Fruit fly (Drosophila melanogaster) whole organism, embryonic: ENCODE measurements around the gene CG31798.

Source experiments
- ATbp ChIP-seq: fragments of 200-800 bp; sonication (Bioruptor generic); optimal IDR thresholded peaks from 2 replicates; lab custom pipeline; 2017; ENCODE audit warnings: missing biosample characterization, mild to moderate bottlenecking, missing genetic modification characterization, missing genetic modification reagents
- CG11504 ChIP-seq: fragments of 200-800 bp; sonication (Bioruptor generic); optimal IDR thresholded peaks from 3 replicates; lab custom pipeline; 2019; ENCODE audit warnings: missing biosample characterization, mild to moderate bottlenecking, missing genetic modification characterization, moderate library complexity
- CG11695 ChIP-seq: fragments of 200-800 bp; sonication (Bioruptor generic); IDR thresholded peaks from 3 replicates; pipeline ENCODE4 v1.3.6; 2022; ENCODE audit warnings: missing biosample characterization, missing genetic modification characterization
- CG12769 ChIP-seq: fragments of 200-800 bp; sonication (Bioruptor generic); optimal IDR thresholded peaks from 2 replicates; lab custom pipeline; 2019; ENCODE audit warnings: missing biosample characterization, mild to moderate bottlenecking, missing genetic modification characterization, moderate library complexity
- CG13287 ChIP-seq: fragments of 200-800 bp; sonication (Bioruptor generic); IDR thresholded peaks from 2 replicates; pipeline ENCODE4 v1.3.6; 2022; ENCODE audit warnings: missing biosample characterization, missing genetic modification characterization; ENCODE audit not compliant: partially characterized antibody
- CG17186 ChIP-seq: fragments of 200-800 bp; sonication (Bioruptor generic); optimal IDR thresholded peaks from 3 replicates; lab custom pipeline; 2017; ENCODE audit warnings: missing biosample characterization, missing genetic modification reagents, missing genetic modification characterization
- CG17361 ChIP-seq: fragments of 200-800 bp; sonication (Bioruptor generic); IDR thresholded peaks from 3 replicates; pipeline ENCODE4 v1.3.6; 2022; ENCODE audit warnings: missing biosample characterization, missing genetic modification characterization
- CG2129 ChIP-seq: fragments of 200-800 bp; sonication (Bioruptor generic); IDR thresholded peaks from 2 replicates; pipeline ENCODE4 v1.3.6; 2022; ENCODE audit warnings: missing biosample characterization, missing genetic modification characterization; ENCODE audit not compliant: partially characterized antibody
- CG31365 ChIP-seq: fragments of 200-800 bp; sonication (Bioruptor generic); optimal IDR thresholded peaks from 2 replicates; lab custom pipeline; 2018; ENCODE audit warnings: missing biosample characterization, mild to moderate bottlenecking, missing genetic modification characterization
- CG42726 ChIP-seq: fragments of 200-800 bp; sonication (Bioruptor generic); IDR thresholded peaks from 2 replicates; pipeline ENCODE4 v1.3.6; 2022; ENCODE audit warnings: missing biosample characterization, missing genetic modification characterization; ENCODE audit not compliant: partially characterized antibody
- CG4424 ChIP-seq: fragments of 200-800 bp; sonication (Bioruptor generic); optimal IDR thresholded peaks from 3 replicates; lab custom pipeline; 2016; ENCODE audit warnings: missing biosample characterization, missing genetic modification characterization
- CG4707 ChIP-seq: fragments of 200-800 bp; sonication (Bioruptor generic); optimal IDR thresholded peaks from 2 replicates; lab custom pipeline; 2018; ENCODE audit warnings: missing biosample characterization, mild to moderate bottlenecking, missing genetic modification characterization, moderate library complexity
- CG6654 ChIP-seq: fragments of 200-800 bp; sonication (Bioruptor generic); optimal IDR thresholded peaks from 2 replicates; lab custom pipeline; 2017; ENCODE audit warnings: missing biosample characterization, mild to moderate bottlenecking, missing genetic modification characterization
- CG7928 ChIP-seq: fragments of 200-800 bp; sonication (Bioruptor generic); optimal IDR thresholded peaks from 2 replicates; lab custom pipeline; 2017; ENCODE audit warnings: missing biosample characterization, mild to moderate bottlenecking, missing genetic modification characterization
- Doc2 ChIP-seq: fragments of 200-800 bp; sonication (Bioruptor generic); IDR thresholded peaks from 2 replicates; pipeline ENCODE4 v1.3.6; 2022; ENCODE audit warnings: missing biosample characterization, missing genetic modification characterization
- E2f2 ChIP-seq: fragments of 200-800 bp; sonication (Bioruptor generic); IDR thresholded peaks from 2 replicates; pipeline ENCODE4 v1.3.6; 2022; ENCODE audit warnings: missing biosample characterization, missing genetic modification characterization
- Fer2 ChIP-seq: fragments of 200-800 bp; sonication (Bioruptor generic); optimal IDR thresholded peaks from 2 replicates; lab custom pipeline; 2018; ENCODE audit warnings: missing biosample characterization, mild to moderate bottlenecking, missing genetic modification characterization, moderate library complexity
- GATAe ChIP-seq: fragments of 200-800 bp; sonication (Bioruptor generic); conservative IDR thresholded peaks from 2 replicates; pipeline ENCODE4 v1.3.6; 2022; ENCODE audit warnings: missing biosample characterization, missing genetic modification characterization
- HLH4C ChIP-seq: fragments of 200-800 bp; sonication (Bioruptor generic); IDR thresholded peaks from 3 replicates; pipeline ENCODE4 v1.3.6; 2022; ENCODE audit warnings: missing biosample characterization, missing genetic modification characterization; ENCODE audit not compliant: partially characterized antibody
- Jarid2 ChIP-seq: fragments of 200-800 bp; sonication (Bioruptor generic); optimal IDR thresholded peaks from 3 replicates; lab custom pipeline; 2017; ENCODE audit warnings: mild to moderate bottlenecking, missing biosample characterization, missing genetic modification reagents, missing genetic modification characterization
- Taf1 ChIP-seq: fragments of 200-800 bp; sonication (Bioruptor generic); IDR thresholded peaks from 2 replicates; pipeline ENCODE4 v1.3.6; 2022; ENCODE audit warnings: missing biosample characterization, missing genetic modification characterization
- Trl ChIP-seq, 3 experiments: fragments of >200 bp in 2 of 3; fragments of 200-800 bp in 1 of 3; sonication (Bioruptor generic) in 1 of 3; optimal IDR thresholded peaks; 2 replicates in 1 of 3; 3 replicates in 2 of 3; lab custom pipeline; 2016 to 2017; ENCODE audit warnings: missing biosample characterization in 1 of 3, missing genetic modification characterization in 1 of 3
- aop ChIP-seq: fragments of 200-800 bp; sonication (Bioruptor generic); IDR thresholded peaks from 2 replicates; pipeline ENCODE4 v1.3.6; 2022; ENCODE audit warnings: missing biosample characterization, missing genetic modification characterization
- bab2 ChIP-seq: fragments of 200-800 bp; sonication (Bioruptor generic); optimal IDR thresholded peaks from 2 replicates; lab custom pipeline; 2016; ENCODE audit warnings: missing biosample characterization, missing genetic modification characterization
- bsh ChIP-seq, 2 experiments: fragments of 200-800 bp; sonication (Bioruptor generic); optimal IDR thresholded peaks; 2 replicates each; lab custom pipeline; 2017 to 2018; ENCODE audit warnings: mild to moderate bottlenecking in 2 of 2, missing biosample characterization in 2 of 2, missing genetic modification characterization in 2 of 2, moderate library complexity in 1 of 2
- cad ChIP-seq: fragments of >200 bp; optimal IDR thresholded peaks from 2 replicates; lab custom pipeline; 2017; ENCODE audit warnings: missing biosample characterization, missing genetic modification characterization
- ci ChIP-seq: fragments of 200-800 bp; sonication (Bioruptor generic); IDR thresholded peaks from 3 replicates; pipeline ENCODE4 v1.3.6; 2022; ENCODE audit warnings: missing biosample characterization, missing genetic modification characterization
- crol ChIP-seq: fragments of 200-800 bp; sonication (Bioruptor generic); IDR thresholded peaks from 2 replicates; pipeline ENCODE4 v1.3.6; 2022; ENCODE audit warnings: missing biosample characterization, missing genetic modification characterization
- dati ChIP-seq: fragments of 200-800 bp; sonication (Bioruptor generic); IDR thresholded peaks from 2 replicates; pipeline ENCODE4 v1.3.6; 2022; ENCODE audit warnings: missing biosample characterization, missing genetic modification characterization
- ewg ChIP-seq: fragments of 200-800 bp; sonication (Bioruptor generic); optimal IDR thresholded peaks from 3 replicates; lab custom pipeline; 2017; ENCODE audit warnings: mild to moderate bottlenecking, missing biosample characterization, missing genetic modification reagents, missing genetic modification characterization
- gcm ChIP-seq: fragments of 200-800 bp; sonication (Bioruptor generic); optimal IDR thresholded peaks from 2 replicates; lab custom pipeline; 2019; ENCODE audit warnings: missing biosample characterization, mild to moderate bottlenecking, missing genetic modification characterization, moderate library complexity
- gem ChIP-seq: fragments of 200-800 bp; sonication (Bioruptor generic); optimal IDR thresholded peaks from 2 replicates; lab custom pipeline; 2019; ENCODE audit warnings: missing biosample characterization, mild to moderate bottlenecking, missing genetic modification characterization, moderate library complexity
- hkb ChIP-seq, 2 experiments: fragments of 200-800 bp in 1 of 2; fragments of >200 bp in 1 of 2; sonication (Bioruptor generic) in 1 of 2; IDR thresholded peaks in 1 of 2; optimal IDR thresholded peaks in 1 of 2; 2 replicates each; pipeline versions ENCODE4 v1.3.6 to Lab custom; 2017 to 2022; ENCODE audit warnings: missing biosample characterization in 1 of 2, missing genetic modification characterization in 1 of 2
- kah ChIP-seq: fragments of 200-800 bp; sonication (Bioruptor generic); optimal IDR thresholded peaks from 2 replicates; lab custom pipeline; 2018; ENCODE audit warnings: missing biosample characterization, mild to moderate bottlenecking, missing genetic modification characterization
- kni ChIP-seq: fragments of 200-800 bp; sonication (Bioruptor generic); optimal IDR thresholded peaks from 3 replicates; lab custom pipeline; 2017; ENCODE audit warnings: mild to moderate bottlenecking, missing biosample characterization, missing genetic modification reagents, missing genetic modification characterization
- lola ChIP-seq, 3 experiments: fragments of >200 bp in 2 of 3; fragments of 200-800 bp in 1 of 3; sonication (Bioruptor generic) in 1 of 3; optimal IDR thresholded peaks; 2 replicates each; lab custom pipeline; 2017 to 2019; ENCODE audit warnings: missing biosample characterization in 3 of 3, missing genetic modification characterization in 3 of 3, mild to moderate bottlenecking in 1 of 3, moderate library complexity in 1 of 3
- nerfin-1 ChIP-seq: fragments of 200-800 bp; sonication (Bioruptor generic); optimal IDR thresholded peaks from 3 replicates; lab custom pipeline; 2019; ENCODE audit warnings: missing biosample characterization, mild to moderate bottlenecking, missing genetic modification characterization, moderate library complexity
- oc ChIP-seq: fragments of 200-800 bp; sonication (Bioruptor generic); optimal IDR thresholded peaks from 2 replicates; lab custom pipeline; 2018; ENCODE audit warnings: missing biosample characterization, mild to moderate bottlenecking, missing genetic modification characterization, moderate library complexity
- pan ChIP-seq, 4 experiments: fragments of >200 bp in 3 of 4; fragments of 200-800 bp in 1 of 4; sonication (Bioruptor generic) in 1 of 4; optimal IDR thresholded peaks in 3 of 4; IDR thresholded peaks in 1 of 4; 2 replicates each; pipeline versions ENCODE4 v1.3.6 to Lab custom; 2017 to 2022; ENCODE audit warnings: missing biosample characterization in 2 of 4, missing genetic modification characterization in 2 of 4, mixed read lengths in 1 of 4
- phol ChIP-seq: fragments of 200-800 bp; sonication (Bioruptor generic); optimal IDR thresholded peaks from 3 replicates; lab custom pipeline; 2018; ENCODE audit warnings: missing biosample characterization, mild to moderate bottlenecking, missing genetic modification characterization, moderate library complexity
- psq ChIP-seq: fragments of 200-800 bp; sonication (Bioruptor generic); optimal IDR thresholded peaks from 2 replicates; lab custom pipeline; 2017; ENCODE audit warnings: missing biosample characterization, missing genetic modification characterization
- sens ChIP-seq: fragments of 200-800 bp; sonication (Bioruptor generic); peaks from one replicate; lab custom pipeline; 2016; ENCODE audit warnings: missing biosample characterization, missing genetic modification characterization
- sna ChIP-seq: fragments of 200-800 bp; sonication (Bioruptor generic); IDR thresholded peaks from 2 replicates; pipeline ENCODE4 v1.3.6; 2022; ENCODE audit warnings: missing biosample characterization, missing genetic modification characterization; ENCODE audit not compliant: partially characterized antibody
- unpg ChIP-seq: fragments of 200-800 bp; sonication (Bioruptor generic); optimal IDR thresholded peaks from 3 replicates; lab custom pipeline; 2018; ENCODE audit warnings: missing biosample characterization, mild to moderate bottlenecking, missing genetic modification characterization, moderate library complexity
- vfl ChIP-seq: fragments of 200-800 bp; sonication (Bioruptor generic); optimal IDR thresholded peaks from 2 replicates; lab custom pipeline; 2016; ENCODE audit warnings: missing biosample characterization, missing genetic modification characterization
- yki ChIP-seq: fragments of >200 bp; optimal IDR thresholded peaks from 3 replicates; lab custom pipeline; 2018

Gene CG31798

dm6 chr2L:19361632-19362142, 32.3 kb upstream of the CG31798 start (continued):
- TF ChIP-seq hkb (optimal IDR thresholded peaks at IDR 0.05; lab: Kevin White, UChicago): no peak
- no peak for TF ChIP-seq hkb (GFP tag; IDR thresholded peaks at IDR 0.05; lab: Robert Waterston, UW)
- TF ChIP-seq CG12769 (tag; lab: Kevin White, UChicago): no peak
- peak; percentile 1 to 17 for TF ChIP-seq bsh (GFP tag; optimal IDR thresholded peaks at IDR 0.05; lab: Kevin White, UChicago)
- TF ChIP-seq Doc2 (GFP tag; lab: Robert Waterston, UW): no peak
- no peak for TF ChIP-seq CG17186 (GFP tag; lab: Kevin White, UChicago)
- peak; percentile 34 for TF ChIP-seq gem (tag; lab: Kevin White, UChicago)
- no peak for TF ChIP-seq Fer2 (tag; lab: Kevin White, UChicago)
- no peak for TF ChIP-seq pan (optimal IDR thresholded peaks at IDR 0.05; lab: Kevin White, UChicago)
- no peak for TF ChIP-seq pan (GFP tag; optimal IDR thresholded peaks at IDR 0.05 in 1 of 2, IDR thresholded peaks at IDR 0.05 in 1 of 2)
- TF ChIP-seq yki (lab: Kevin White, UChicago): no peak
- TF ChIP-seq lola (GFP tag; optimal IDR thresholded peaks at IDR 0.05; lab: Kevin White, UChicago): peak in 1 of 3 experiments; percentile 11
- no peak for TF ChIP-seq vfl
- peak; percentile 63 for TF ChIP-seq CG4707
- no peak for TF ChIP-seq CG2129 (GFP tag; lab: Robert Waterston, UW)
- no peak for TF ChIP-seq oc (tag; lab: Kevin White, UChicago)
- TF ChIP-seq CG31365 (tag; lab: Kevin White, UChicago): no peak
- TF ChIP-seq CG4424 (GFP tag; lab: Kevin White, UChicago): peak; percentile 4
- peak; percentile 5 for TF ChIP-seq unpg (GFP tag; lab: Kevin White, UChicago)
- TF ChIP-seq kni (GFP tag; lab: Kevin White, UChicago): no peak
- TF ChIP-seq dati: no peak
- TF ChIP-seq phol (tag; lab: Kevin White, UChicago): peak; percentile 31
- TF ChIP-seq CG11504: peak; percentile 40
- no peak for TF ChIP-seq CG11695 (GFP tag; lab: Robert Waterston, UW)
- no peak for TF ChIP-seq kah (GFP tag; lab: Kevin White, UChicago)
- TF ChIP-seq aop: no peak
- no peak for TF ChIP-seq bab2 (GFP tag; lab: Kevin White, UChicago)

dm6 chr2L:19362734-19363363, 31.1 kb upstream of the CG31798 start, which contains the start of gene dnt:
TSS of gene dnt (minus strand) at chr2L:19363227.
- TF ChIP-seq psq (GFP tag; lab: Kevin White, UChicago) (peak; percentile 92), crol (GFP tag; lab: Robert Waterston, UW) (0 out of 2 replicates have a peak, but pooled peaks have one; percentile 20), cad (GFP tag; lab: Kevin White, UChicago) (peak; percentile 44), ATbp (GFP tag; lab: Kevin White, UChicago) (no peak), ewg (GFP tag; lab: Kevin White, UChicago) (peak; percentile 40), hkb (optimal IDR thresholded peaks at IDR 0.05; lab: Kevin White, UChicago) (peak; percentile 43), hkb (GFP tag; IDR thresholded peaks at IDR 0.05; lab: Robert Waterston, UW) (no peak), CG13287 (GFP tag; lab: Robert Waterston, UW) (peak; percentile 25; the same call in 1 of the 2 replicates), gcm (GFP tag; lab: Kevin White, UChicago) (peak; percentile 24), ci (0 out of 3 replicates have a peak, but pooled peaks have one; percentile 39), CG6654 (peak; percentile 71), nerfin-1 (peak; percentile 88), E2f2 (GFP tag; lab: Robert Waterston, UW) (0 out of 2 replicates have a peak, but pooled peaks have one; percentile 8), HLH4C (GFP tag; lab: Robert Waterston, UW) (0 out of 3 replicates have a peak, but pooled peaks have one; percentile 38), CG42726 (GFP tag; lab: Robert Waterston, UW) (peak; percentile 42; the same call in 1 of the 2 replicates), sens (peak; percentile 46), Jarid2 (GFP tag; lab: Kevin White, UChicago) (peak; percentile 72), sna (GFP tag; lab: Robert Waterston, UW) (no peak), CG7928 (GFP tag; lab: Kevin White, UChicago) (no peak), GATAe (GFP tag; lab: Robert Waterston, UW) (no peak), CG17361 (GFP tag; lab: Robert Waterston, UW) (no peak), Taf1 (GFP tag; lab: Robert Waterston, UW) (0 out of 2 replicates have a peak, but pooled peaks have one; percentile 11), Trl (optimal IDR thresholded peaks at IDR 0.05; lab: Kevin White, UChicago) (peak; percentile 80 to 91), Trl (GFP tag; optimal IDR thresholded peaks at IDR 0.05; lab: Kevin White, UChicago) (no peak)
